Fruit fly (Drosophila melanogaster): ENCODE results near the gene by.

by gene

DNA sequence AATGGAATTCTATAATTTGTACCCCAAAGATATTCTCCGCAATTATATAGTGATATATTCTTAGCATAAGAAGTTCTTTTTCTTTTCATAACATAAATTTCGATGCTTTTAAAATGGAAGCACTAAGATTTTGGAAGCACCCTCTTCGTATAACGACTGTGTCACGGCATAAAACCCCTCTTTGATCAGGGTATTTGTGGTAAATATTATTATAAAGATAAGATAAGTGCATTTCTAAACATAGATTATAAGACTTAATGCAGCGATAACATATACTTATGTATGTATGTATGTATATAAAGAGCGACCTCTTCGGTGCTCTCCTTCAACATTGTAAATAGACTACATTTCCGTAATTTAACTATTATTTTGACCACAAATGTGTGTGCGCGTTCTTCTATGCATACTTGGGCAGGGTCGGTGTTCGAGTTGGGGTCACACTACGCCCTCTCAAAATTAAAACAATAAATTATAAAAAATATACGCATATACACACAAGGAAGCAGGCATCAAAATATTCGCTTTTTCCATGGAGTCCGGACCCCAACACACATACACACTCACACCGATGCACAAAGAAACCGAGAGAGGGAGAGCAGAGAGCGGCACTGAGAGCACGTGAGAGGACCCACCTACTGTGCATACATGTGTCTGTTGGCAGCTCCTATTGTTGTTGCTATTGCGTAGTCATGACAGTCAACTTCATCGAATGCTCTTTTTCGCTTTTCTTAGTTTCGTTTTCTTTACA lies 17.6 kb upstream of the by start (continued):
- TF ChIP-seq prd (optimal IDR thresholded peaks at IDR 0.05) (no peak), prd (GFP tag; IDR thresholded peaks at IDR 0.05) (no peak), tna (GFP tag; IDR thresholded peaks at IDR 0.05; ENCODE audit: partially characterized antibody) (no peak), shn (GFP tag; optimal IDR thresholded peaks at IDR 0.05) (no peak), CG34422 (GFP tag; IDR thresholded peaks at IDR 0.05) (no peak), CHES-1-like (GFP tag; optimal IDR thresholded peaks at IDR 0.05) (no peak), CG8944 (GFP tag; optimal IDR thresholded peaks at IDR 0.05) (no peak), ttk (GFP tag; IDR thresholded peaks at IDR 0.05) (no peak), jigr1 (GFP tag; IDR thresholded peaks at IDR 0.05) (no peak), CG7839 (tag; optimal IDR thresholded peaks at IDR 0.05) (no peak), dpn (GFP tag; optimal IDR thresholded peaks at IDR 0.05) (no peak), CG11696 (GFP tag; IDR thresholded peaks at IDR 0.05) (no peak), CG16815 (GFP tag; optimal IDR thresholded peaks at IDR 0.05) (no peak), pho (GFP tag; optimal IDR thresholded peaks at IDR 0.05) (no peak), Ssrp (tag; optimal IDR thresholded peaks at IDR 0.05) (no peak), Trl (optimal IDR thresholded peaks at IDR 0.05) (peak; percentile 99 to 100), Trl (GFP tag; optimal IDR thresholded peaks at IDR 0.05) (peak; percentile 66), eve (GFP tag; optimal IDR thresholded peaks at IDR 0.05) (no peak), Hr51 (GFP tag; optimal IDR thresholded peaks at IDR 0.05) (no peak), CG3726 (GFP tag; IDR thresholded peaks at IDR 0.05) (no peak), tio (GFP tag; optimal IDR thresholded peaks at IDR 0.05) (no peak), CG11695 (GFP tag; IDR thresholded peaks at IDR 0.05) (no peak), CG1792 (GFP tag; optimal IDR thresholded peaks at IDR 0.05) (no peak), vfl (GFP tag; optimal IDR thresholded peaks at IDR 0.05) (no peak), toy (GFP tag; IDR thresholded peaks at IDR 0.05) (no peak), CG5245 (GFP tag; optimal IDR thresholded peaks at IDR 0.05) (no peak), CG12942 (GFP tag; optimal IDR thresholded peaks at IDR 0.05) (no peak), nom (GFP tag; optimal IDR thresholded peaks at IDR 0.05) (peak; percentile 62), NC2β (GFP tag; optimal IDR thresholded peaks at IDR 0.05) (no peak), pros (GFP tag; optimal IDR thresholded peaks at IDR 0.05) (no peak), CG7271 (tag; optimal IDR thresholded peaks at IDR 0.05) (no peak), kni (GFP tag; optimal IDR thresholded peaks at IDR 0.05) (no peak), Dfd (GFP tag; optimal IDR thresholded peaks at IDR 0.05) (no peak), Gug (GFP tag; IDR thresholded peaks at IDR 0.05) (no peak), B-H1 (GFP tag; IDR thresholded peaks at IDR 0.05) (no peak), nerfin-2 (GFP tag; IDR thresholded peaks at IDR 0.05; ENCODE audit: partially characterized antibody) (no peak), esg (GFP tag; conservative IDR thresholded peaks at IDR 0.05) (no peak), Xbp1 (GFP tag; optimal IDR thresholded peaks at IDR 0.05) (no peak), CG13624 (GFP tag; optimal IDR thresholded peaks at IDR 0.05) (no peak), CG6813 (GFP tag; optimal IDR thresholded peaks at IDR 0.05) (no peak), chinmo (GFP tag; IDR thresholded peaks at IDR 0.05; ENCODE audit: partially characterized antibody) (no peak), CG8290 (GFP tag; optimal IDR thresholded peaks at IDR 0.05) (no peak), CG8290 (tag; optimal IDR thresholded peaks at IDR 0.05) (peak in 1 of 2 experiments; percentile 12), Doc2 (GFP tag; IDR thresholded peaks at IDR 0.05) (no peak), CG16863 (GFP tag; optimal IDR thresholded peaks at IDR 0.05) (no peak), tin (GFP tag; optimal IDR thresholded peaks at IDR 0.05) (no peak), dati (GFP tag; IDR thresholded peaks at IDR 0.05) (no peak), CG18764 (GFP tag; optimal IDR thresholded peaks at IDR 0.05) (no peak), CG6654 (GFP tag; optimal IDR thresholded peaks at IDR 0.05) (no peak), crol (GFP tag; IDR thresholded peaks at IDR 0.05) (no peak), CG9932 (GFP tag; IDR thresholded peaks at IDR 0.05) (no peak), HmgZ (tag; optimal IDR thresholded peaks at IDR 0.05) (no peak)
